Worm (Caenorhabditis elegans) whole organism, L4 larva: ENCODE measurements around the gene aat-3.

ENCODE experiments used
- D1046.2 ChIP-seq: fragments of 200-800 bp; sonication (Bioruptor generic); IDR thresholded peaks from 2 replicates; pipeline ENCODE4 v1.3.6; 2022; ENCODE audit warnings: missing genetic modification characterization, missing compliant biosample characterization
- F26F4.8 ChIP-seq: fragments of 200-800 bp; sonication (Bioruptor generic); conservative IDR thresholded peaks from 2 replicates; pipeline ENCODE4 v1.3.6; 2022; ENCODE audit warnings: missing genetic modification characterization, missing compliant biosample characterization
- F44E2.7 ChIP-seq: fragments of 200-800 bp; sonication (Bioruptor generic); IDR thresholded peaks from 2 replicates; pipeline ENCODE4 v2.1.2; 2022; ENCODE audit warnings: missing genetic modification characterization, missing compliant biosample characterization
- T26A8.4 ChIP-seq: fragments of 200-800 bp; sonication (Bioruptor generic); IDR thresholded peaks from 2 replicates; pipeline ENCODE4 v1.3.6; 2022; ENCODE audit warnings: missing genetic modification characterization, missing compliant biosample characterization
- Y105C5A.15 ChIP-seq: fragments of 200-800 bp; sonication (Bioruptor generic); IDR thresholded peaks from 2 replicates; pipeline ENCODE4 v1.3.6; 2022; ENCODE audit warnings: missing genetic modification characterization, missing compliant biosample characterization
- Y5F2A.4 ChIP-seq: fragments of 200-800 bp; sonication (Bioruptor generic); optimal IDR thresholded peaks from 2 replicates; lab custom pipeline; 2018; ENCODE audit warnings: mild to moderate bottlenecking, missing genetic modification characterization, missing compliant biosample characterization
- Y75B8A.6 ChIP-seq: fragments of 200-800 bp; sonication (Bioruptor generic); IDR thresholded peaks from 2 replicates; pipeline ENCODE4 v1.3.6; 2022; ENCODE audit warnings: missing genetic modification reagents, missing genetic modification characterization, missing compliant biosample characterization
- ZK337.2 ChIP-seq: fragments of 200-800 bp; sonication (Bioruptor generic); IDR thresholded peaks from 2 replicates; pipeline ENCODE4 v1.3.6; 2022; ENCODE audit warnings: missing genetic modification reagents, missing genetic modification characterization, missing compliant biosample characterization
- ZK546.5 ChIP-seq, 2 experiments: sonication (generic microtip); optimal IDR thresholded peaks; 2 replicates each; lab custom pipeline; 2017; ENCODE audit warnings: missing biosample characterization in 2 of 2, missing genetic modification characterization in 2 of 2
- aha-1 ChIP-seq: fragments of 150-350 bp; peaks from one replicate; lab custom pipeline; 2014; ENCODE audit warnings: missing biosample characterization, missing genetic modification characterization
- aly-2 ChIP-seq: sonication (generic microtip); optimal IDR thresholded peaks from 2 replicates; lab custom pipeline; 2018; ENCODE audit warnings: missing biosample characterization, missing genetic modification characterization
- ama-1 ChIP-seq: fragments of 150-350 bp; optimal IDR thresholded peaks from 2 replicates; lab custom pipeline; 2014; ENCODE audit warnings: inconsistent platforms, mixed read lengths
- attf-4 ChIP-seq: sonication (generic microtip); optimal IDR thresholded peaks from 3 replicates; lab custom pipeline; 2017; ENCODE audit warnings: missing biosample characterization, missing genetic modification characterization
- ceh-28 ChIP-seq: fragments of 150-350 bp; optimal IDR thresholded peaks from 2 replicates; lab custom pipeline; 2014; ENCODE audit warnings: missing biosample characterization, missing genetic modification reagents, missing genetic modification characterization
- ceh-32 ChIP-seq: sonication (generic microtip); optimal IDR thresholded peaks from 2 replicates; lab custom pipeline; 2016; ENCODE audit warnings: mild to moderate bottlenecking, missing genetic modification characterization, missing compliant biosample characterization; ENCODE audit not compliant: poor library complexity
- ceh-44 ChIP-seq: fragments of 200-800 bp; sonication (Bioruptor generic); IDR thresholded peaks from 2 replicates; pipeline ENCODE4 v1.3.6; 2022; ENCODE audit warnings: missing genetic modification reagents, missing genetic modification characterization, missing compliant biosample characterization
- ctbp-1 ChIP-seq: fragments of 200-800 bp; sonication (Bioruptor generic); IDR thresholded peaks from 2 replicates; pipeline ENCODE4 v1.3.6; 2022; ENCODE audit warnings: missing genetic modification reagents, missing genetic modification characterization, missing compliant biosample characterization
- daf-16 ChIP-seq, 3 experiments: sonication (generic microtip); optimal IDR thresholded peaks; 2 replicates each; lab custom pipeline; 2016 to 2017; ENCODE audit warnings: missing genetic modification characterization in 3 of 3, missing genetic modification reagents in 3 of 3, mild to moderate bottlenecking in 2 of 3, missing compliant biosample characterization in 2 of 3, missing biosample characterization in 1 of 3, moderate library complexity in 1 of 3
- daf-19 ChIP-seq: fragments of 200-800 bp; sonication (Bioruptor generic); conservative IDR thresholded peaks from 2 replicates; pipeline ENCODE4 v1.3.6; 2022; ENCODE audit warnings: missing genetic modification characterization, missing compliant biosample characterization
- dmd-6 ChIP-seq: fragments of 200-800 bp; sonication (Bioruptor generic); IDR thresholded peaks from 2 replicates; pipeline ENCODE4 v1.3.6; 2022; ENCODE audit warnings: missing genetic modification reagents, missing genetic modification characterization, missing compliant biosample characterization
- dmd-8 ChIP-seq: fragments of 200-800 bp; sonication (Bioruptor generic); IDR thresholded peaks from 2 replicates; pipeline ENCODE4 v1.3.6; 2022; ENCODE audit warnings: missing genetic modification characterization, missing compliant biosample characterization
- dpl-1 ChIP-seq: fragments of 150-350 bp; optimal IDR thresholded peaks from 2 replicates; lab custom pipeline; 2014; ENCODE audit warnings: missing biosample characterization, missing genetic modification reagents, missing genetic modification characterization
- duxl-1 ChIP-seq: sonication (generic microtip); optimal IDR thresholded peaks from 2 replicates; lab custom pipeline; 2016; ENCODE audit warnings: mild to moderate bottlenecking, missing genetic modification characterization, moderate library complexity, missing compliant biosample characterization; ENCODE audit not compliant: poor library complexity
- egl-27 ChIP-seq: sonication (generic microtip); optimal IDR thresholded peaks from 3 replicates; lab custom pipeline; 2017; ENCODE audit warnings: missing biosample characterization, missing genetic modification reagents, missing genetic modification characterization
- gei-8 ChIP-seq: fragments of 200-800 bp; sonication (Bioruptor generic); optimal IDR thresholded peaks from 2 replicates; lab custom pipeline; 2018; ENCODE audit warnings: mild to moderate bottlenecking, missing genetic modification characterization, missing compliant biosample characterization
- hif-1 ChIP-seq, 2 experiments: sonication (generic microtip); optimal IDR thresholded peaks; 2 replicates each; lab custom pipeline; 2016 to 2017; ENCODE audit warnings: missing compliant biosample characterization in 2 of 2, missing genetic modification characterization in 2 of 2, missing genetic modification reagents in 2 of 2, missing genotype in 2 of 2, mild to moderate bottlenecking in 1 of 2
- hlh-30 ChIP-seq: sonication (generic microtip); optimal IDR thresholded peaks from 2 replicates; lab custom pipeline; 2017; ENCODE audit warnings: antibody characterized with exemption, mild to moderate bottlenecking, missing genetic modification characterization, missing compliant biosample characterization; ENCODE audit not compliant: insufficient read depth
- hmg-1.1 ChIP-seq: fragments of 200-800 bp; sonication (Bioruptor generic); IDR thresholded peaks from 2 replicates; pipeline ENCODE4 v1.3.6; 2022; ENCODE audit warnings: missing genetic modification reagents, missing genetic modification characterization, missing compliant biosample characterization
- jun-1 ChIP-seq: fragments of 150-350 bp; optimal IDR thresholded peaks from 2 replicates; lab custom pipeline; 2014; ENCODE audit warnings: missing biosample characterization, missing genetic modification reagents, missing genetic modification characterization
- lin-38 ChIP-seq: fragments of 200-800 bp; sonication (Bioruptor generic); IDR thresholded peaks from 2 replicates; pipeline ENCODE4 v1.3.6; 2022; ENCODE audit warnings: missing genetic modification reagents, missing genetic modification characterization, missing compliant biosample characterization
- lsy-2 ChIP-seq, 2 experiments: fragments of 150-350 bp in 1 of 2; sonication (generic microtip) in 1 of 2; optimal IDR thresholded peaks; 2 replicates each; lab custom pipeline; 2014 to 2017; ENCODE audit warnings: missing biosample characterization in 2 of 2, missing genetic modification characterization in 2 of 2
- mdl-1 ChIP-seq, 2 experiments: fragments of 150-350 bp in 1 of 2; sonication (generic microtip) in 1 of 2; optimal IDR thresholded peaks; 2 replicates each; lab custom pipeline; 2014 to 2017; ENCODE audit warnings: missing biosample characterization in 2 of 2, missing genetic modification characterization in 2 of 2
- mep-1 ChIP-seq: fragments of 150-350 bp; sonication (generic microtip); optimal IDR thresholded peaks from 3 replicates; lab custom pipeline; 2014; ENCODE audit warnings: missing biosample characterization, missing genetic modification characterization
- mxl-2 ChIP-seq: fragments of 200-800 bp; sonication (Bioruptor generic); conservative IDR thresholded peaks from 2 replicates; pipeline ENCODE4 v1.3.6; 2022; ENCODE audit warnings: missing genetic modification reagents, missing genetic modification characterization, missing compliant biosample characterization
- nhr-11 ChIP-seq: fragments of 150-350 bp; optimal IDR thresholded peaks from 2 replicates; lab custom pipeline; 2014; ENCODE audit warnings: missing biosample characterization, missing genetic modification characterization
- nhr-237 ChIP-seq: sonication (generic microtip); optimal IDR thresholded peaks from 2 replicates; lab custom pipeline; 2017; ENCODE audit warnings: missing biosample characterization, missing genetic modification characterization
- nhr-25 ChIP-seq: sonication (generic microtip); optimal IDR thresholded peaks from 2 replicates; lab custom pipeline; 2017; ENCODE audit warnings: missing genetic modification characterization, mild to moderate bottlenecking, missing compliant biosample characterization, antibody characterized with exemption, moderate library complexity, borderline replicate concordance; ENCODE audit not compliant: insufficient read depth
- nhr-28 ChIP-seq: fragments of 150-350 bp; optimal IDR thresholded peaks from 2 replicates; lab custom pipeline; 2014; ENCODE audit warnings: missing biosample characterization, missing genetic modification characterization
- nhr-76 ChIP-seq: fragments of 150-350 bp; optimal IDR thresholded peaks from 2 replicates; lab custom pipeline; 2014; ENCODE audit warnings: missing biosample characterization, missing genetic modification characterization
- nhr-77 ChIP-seq: fragments of 150-350 bp; optimal IDR thresholded peaks from 2 replicates; lab custom pipeline; 2014; ENCODE audit warnings: missing biosample characterization, missing genetic modification characterization
- pha-4 ChIP-seq, 2 experiments: fragments of 150-350 bp in 1 of 2; fragments of 200-800 bp in 1 of 2; sonication (Bioruptor generic) in 1 of 2; IDR thresholded peaks in 1 of 2; optimal IDR thresholded peaks in 1 of 2; 2 replicates each; pipeline versions ENCODE4 v1.3.6 to Lab custom; 2014 to 2022; ENCODE audit warnings: missing genetic modification characterization in 2 of 2, missing genetic modification reagents in 2 of 2, missing biosample characterization in 1 of 2, missing compliant biosample characterization in 1 of 2
- pqm-1 ChIP-seq: sonication (generic microtip); optimal IDR thresholded peaks from 2 replicates; lab custom pipeline; 2017; ENCODE audit warnings: missing biosample characterization, missing genetic modification characterization
- rbr-2 ChIP-seq: sonication (generic microtip); optimal IDR thresholded peaks from 2 replicates; lab custom pipeline; 2016; ENCODE audit warnings: missing genotype, missing genetic modification characterization, missing compliant biosample characterization
- saeg-2 ChIP-seq: fragments of 200-800 bp; sonication (Bioruptor generic); IDR thresholded peaks from 2 replicates; pipeline ENCODE4 v1.3.6; 2022; ENCODE audit warnings: missing genetic modification reagents, missing genetic modification characterization, missing compliant biosample characterization
- skn-1 ChIP-seq: fragments of 150-350 bp; optimal IDR thresholded peaks from 2 replicates; lab custom pipeline; 2014; ENCODE audit warnings: missing biosample characterization, missing genetic modification characterization
- snpc-4 ChIP-seq: fragments of 150-350 bp; optimal IDR thresholded peaks from 2 replicates; lab custom pipeline; 2014; ENCODE audit warnings: missing biosample characterization, missing genetic modification characterization
- spr-3 ChIP-seq: fragments of 200-800 bp; sonication (Bioruptor generic); optimal IDR thresholded peaks from 2 replicates; lab custom pipeline; 2018; ENCODE audit warnings: mild to moderate bottlenecking, missing genetic modification characterization, missing compliant biosample characterization
- tag-97 ChIP-seq: fragments of 200-800 bp; sonication (Bioruptor generic); IDR thresholded peaks from 2 replicates; pipeline ENCODE4 v1.3.6; 2022; ENCODE audit warnings: missing genetic modification characterization, missing compliant biosample characterization
- tra-1 ChIP-seq: fragments of 200-800 bp; sonication (Bioruptor generic); IDR thresholded peaks from 2 replicates; pipeline ENCODE4 v1.3.6; 2022; ENCODE audit warnings: missing genetic modification reagents, missing genetic modification characterization, missing compliant biosample characterization
- zag-1 ChIP-seq: fragments of 150-350 bp; optimal IDR thresholded peaks from 2 replicates; lab custom pipeline; 2014; ENCODE audit warnings: missing biosample characterization, missing genetic modification characterization
- ztf-11 ChIP-seq: fragments of 150-350 bp; optimal IDR thresholded peaks from 2 replicates; lab custom pipeline; 2014; ENCODE audit warnings: missing biosample characterization, missing genetic modification characterization

aat-3 gene

DNA sequence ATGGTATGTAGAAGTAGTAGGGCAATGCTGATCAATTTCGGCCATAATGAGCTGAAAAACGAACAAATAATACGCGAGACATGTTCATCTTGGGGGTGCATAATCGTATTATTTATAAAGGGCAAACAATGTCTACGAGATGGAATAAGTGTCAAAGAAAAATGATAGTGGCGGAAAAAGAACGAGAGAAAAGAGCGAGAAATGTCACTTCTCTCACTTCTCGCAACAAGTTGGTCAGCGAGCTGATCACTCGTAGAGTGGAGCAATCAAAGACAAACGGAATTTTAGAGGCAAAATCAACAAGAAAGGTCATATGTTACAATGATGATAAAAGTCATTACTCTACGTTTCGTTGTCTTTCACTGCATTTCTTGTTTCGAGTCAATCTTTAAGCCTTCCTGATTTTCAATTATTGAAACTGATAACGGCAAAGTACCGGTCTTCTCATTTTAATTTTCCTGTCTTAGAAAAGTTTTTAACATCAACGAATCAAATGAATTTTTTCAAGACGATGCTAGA lies 11.0 kb upstream of the aat-3 start, which contains the start of gene F52H2.3 (continued):
- TF ChIP-seq nhr-11 (tag; lab: Kevin White, UChicago), result no peak
- no peak for TF ChIP-seq lin-38 (GFP tag; lab: Robert Waterston, UW)
- no peak for TF ChIP-seq aha-1 (tag; lab: Kevin White, UChicago)
- TF ChIP-seq ctbp-1 (GFP tag; lab: Robert Waterston, UW), result no peak
- no peak for TF ChIP-seq rbr-2 (tag; lab: Kevin White, UChicago)
- no peak for TF ChIP-seq hif-1 (tag; optimal IDR thresholded peaks at IDR 0.05; lab: Kevin White, UChicago)
- peak; percentile 54 for TF ChIP-seq nhr-28 (tag; lab: Kevin White, UChicago)
- TF ChIP-seq snpc-4 (tag; lab: Kevin White, UChicago), result no peak
- no peak for TF ChIP-seq daf-16 (GFP tag; optimal IDR thresholded peaks at IDR 0.05; lab: Kevin White, UChicago)
- peak; percentile 89 for TF ChIP-seq daf-16 (tag; optimal IDR thresholded peaks at IDR 0.05; lab: Kevin White, UChicago)
- TF ChIP-seq ZK337.2 (GFP tag; lab: Robert Waterston, UW), result no peak
- peak; percentile 3 for TF ChIP-seq pqm-1 (tag; lab: Kevin White, UChicago)
- no peak for TF ChIP-seq Y5F2A.4 (GFP tag; lab: Kevin White, UChicago)
- TF ChIP-seq dmd-6 (GFP tag; lab: Robert Waterston, UW), result peak; percentile 59
- TF ChIP-seq hlh-30 (tag; lab: Kevin White, UChicago), result peak; percentile 42
- TF ChIP-seq nhr-25 (tag; lab: Kevin White, UChicago), result no peak
- TF ChIP-seq dpl-1 (GFP tag; lab: Kevin White, UChicago), result no peak
- peak; percentile 53 for TF ChIP-seq nhr-77 (tag; lab: Kevin White, UChicago)
- TF ChIP-seq aly-2, result no peak
- no peak for TF ChIP-seq ceh-28
- TF ChIP-seq saeg-2 (GFP tag; lab: Robert Waterston, UW), result no peak
- no peak for TF ChIP-seq mxl-2 (GFP tag; lab: Robert Waterston, UW)
- TF ChIP-seq lsy-2 (tag; optimal IDR thresholded peaks at IDR 0.05; lab: Kevin White, UChicago), result no peak
- TF ChIP-seq attf-4 (tag; lab: Kevin White, UChicago), result no peak
- no peak for TF ChIP-seq nhr-237 (tag; lab: Kevin White, UChicago)
- peak; percentile 28 for TF ChIP-seq mep-1 (tag; lab: Kevin White, UChicago)
- no peak for TF ChIP-seq ceh-32 (tag; lab: Kevin White, UChicago)
- TF ChIP-seq ZK546.5 (tag; optimal IDR thresholded peaks at IDR 0.05; lab: Kevin White, UChicago), result no peak
- TF ChIP-seq duxl-1 (tag; lab: Kevin White, UChicago), result no peak
- no peak for TF ChIP-seq spr-3 (GFP tag; lab: Kevin White, UChicago)
- no peak for TF ChIP-seq ama-1
- no peak for TF ChIP-seq T26A8.4 (GFP tag; lab: Robert Waterston, UW)
- TF ChIP-seq F44E2.7 (GFP tag; lab: Robert Waterston, UW), result no peak
- no peak for TF ChIP-seq hmg-1.1 (GFP tag; lab: Robert Waterston, UW)
- no peak for TF ChIP-seq egl-27 (tag; lab: Kevin White, UChicago)
- no peak for TF ChIP-seq Y75B8A.6
- no peak for TF ChIP-seq daf-19
- TF ChIP-seq mdl-1 (tag; optimal IDR thresholded peaks at IDR 0.05; lab: Kevin White, UChicago), result peak in 1 of 2 experiments; percentile 5
- no peak for TF ChIP-seq F26F4.8 (GFP tag; lab: Robert Waterston, UW)
- no peak for TF ChIP-seq nhr-76
- 0 out of 2 replicates have a peak, but pooled peaks have one; percentile 34 for TF ChIP-seq tra-1 (GFP tag; lab: Robert Waterston, UW)
- no peak for TF ChIP-seq Y105C5A.15 (GFP tag; lab: Robert Waterston, UW)
- TF ChIP-seq ceh-44 (GFP tag; lab: Robert Waterston, UW), result no peak
- no peak for TF ChIP-seq pha-4 (GFP tag; IDR thresholded peaks at IDR 0.05; lab: Robert Waterston, UW)
- no peak for TF ChIP-seq pha-4 (tag; optimal IDR thresholded peaks at IDR 0.05; lab: Kevin White, UChicago)
- no peak for TF ChIP-seq jun-1 (tag; lab: Kevin White, UChicago)
- no peak for TF ChIP-seq dmd-8 (GFP tag; lab: Robert Waterston, UW)
- TF ChIP-seq ztf-11 (tag; lab: Kevin White, UChicago), result no peak
- TF ChIP-seq D1046.2 (GFP tag; lab: Robert Waterston, UW), result no peak
- TF ChIP-seq skn-1 (tag; lab: Kevin White, UChicago), result no peak
- no peak for TF ChIP-seq zag-1
- TF ChIP-seq tag-97 (GFP tag; lab: Robert Waterston, UW), result no peak
- no peak for TF ChIP-seq gei-8 (GFP tag; lab: Kevin White, UChicago)
